Worm (Caenorhabditis elegans) whole organism, midembryonic: ENCODE results near the gene suex-1.

Experiments used
- T22C8.4 ChIP-seq: fragments of 200-800 bp; sonication (Bioruptor generic); IDR thresholded peaks from 2 replicates; pipeline ENCODE4 v1.3.6; 2022; ENCODE audit warnings: missing genetic modification characterization, missing compliant biosample characterization
- cog-1 ChIP-seq: sonication (generic microtip); optimal IDR thresholded peaks from 2 replicates; lab custom pipeline; 2016; ENCODE audit warnings: missing genetic modification characterization, missing compliant biosample characterization
- ref-1 ChIP-seq: fragments of 200-800 bp; sonication (Bioruptor generic); conservative IDR thresholded peaks from 2 replicates; pipeline ENCODE4 v1.3.6; 2022; ENCODE audit warnings: missing genetic modification reagents, missing genetic modification characterization, missing compliant biosample characterization
- ztf-23 ChIP-seq: fragments of 200-800 bp; sonication (Bioruptor generic); IDR thresholded peaks from 2 replicates; pipeline ENCODE4 v1.3.6; 2022; ENCODE audit warnings: missing genetic modification reagents, missing genetic modification characterization, missing compliant biosample characterization

ce11 chrII:5451278-5451677 is 46.8 kb downstream of the suex-1 start:
- TF ChIP-seq ztf-23 (GFP tag; lab: Robert Waterston, UW) (no peak), ref-1 (GFP tag; lab: Robert Waterston, UW) (no peak), T22C8.4 (GFP tag; lab: Robert Waterston, UW) (no peak), cog-1 (tag; lab: Kevin White, UChicago) (no peak)
